Worm (Caenorhabditis elegans) whole organism, L2 larva: ENCODE data around the gene R03H10.4.

Experiments
- C34F6.9 ChIP-seq: fragments of 150-350 bp; optimal IDR thresholded peaks from 2 replicates; lab custom pipeline; 2014; ENCODE audit warnings: missing biosample characterization, missing genetic modification characterization
- blmp-1 ChIP-seq: sonication (generic microtip); optimal IDR thresholded peaks from 2 replicates; lab custom pipeline; 2017; ENCODE audit warnings: missing genetic modification characterization, mild to moderate bottlenecking, missing compliant biosample characterization, antibody characterized with exemption, moderate library complexity; ENCODE audit not compliant: insufficient read depth
- ceh-16 ChIP-seq: fragments of 150-350 bp; optimal IDR thresholded peaks from 2 replicates; lab custom pipeline; 2014; ENCODE audit warnings: missing biosample characterization, missing genetic modification characterization
- lin-13 ChIP-seq: fragments of 150-350 bp; optimal IDR thresholded peaks from 2 replicates; lab custom pipeline; 2014; ENCODE audit warnings: missing biosample characterization, missing genetic modification reagents, missing genetic modification characterization
- nhr-10 ChIP-seq: sonication (generic microtip); optimal IDR thresholded peaks from 2 replicates; lab custom pipeline; 2017; ENCODE audit warnings: missing biosample characterization, missing genetic modification characterization
- nhr-237 ChIP-seq: fragments of 150-350 bp; optimal IDR thresholded peaks from 2 replicates; lab custom pipeline; 2014; ENCODE audit warnings: missing biosample characterization, missing genetic modification characterization
- nhr-6 ChIP-seq: fragments of 150-350 bp; optimal IDR thresholded peaks from 2 replicates; lab custom pipeline; 2014; ENCODE audit warnings: missing biosample characterization, missing genetic modification characterization
- sem-4 ChIP-seq: fragments of 150-350 bp; optimal IDR thresholded peaks from 2 replicates; lab custom pipeline; 2014; ENCODE audit warnings: missing biosample characterization, missing genetic modification reagents, missing genetic modification characterization
- sma-9 ChIP-seq, 2 experiments: fragments of 150-350 bp in 1 of 2; sonication (generic microtip) in 1 of 2; optimal IDR thresholded peaks; 2 replicates each; lab custom pipeline; 2014 to 2016; ENCODE audit warnings: missing genetic modification characterization in 2 of 2, mild to moderate bottlenecking in 1 of 2, missing biosample characterization in 1 of 2, missing compliant biosample characterization in 1 of 2, missing genetic modification reagents in 1 of 2, moderate library complexity in 1 of 2
- snpc-4 ChIP-seq: fragments of 150-350 bp; optimal IDR thresholded peaks from 2 replicates; lab custom pipeline; 2014; ENCODE audit warnings: missing biosample characterization, missing genetic modification characterization
- ztf-1 ChIP-seq: fragments of 200-800 bp; sonication (Bioruptor generic); conservative IDR thresholded peaks from 2 replicates; pipeline ENCODE4 v1.3.6; 2022; ENCODE audit warnings: missing genetic modification characterization, missing compliant biosample characterization

R03H10.4 gene

DNA sequence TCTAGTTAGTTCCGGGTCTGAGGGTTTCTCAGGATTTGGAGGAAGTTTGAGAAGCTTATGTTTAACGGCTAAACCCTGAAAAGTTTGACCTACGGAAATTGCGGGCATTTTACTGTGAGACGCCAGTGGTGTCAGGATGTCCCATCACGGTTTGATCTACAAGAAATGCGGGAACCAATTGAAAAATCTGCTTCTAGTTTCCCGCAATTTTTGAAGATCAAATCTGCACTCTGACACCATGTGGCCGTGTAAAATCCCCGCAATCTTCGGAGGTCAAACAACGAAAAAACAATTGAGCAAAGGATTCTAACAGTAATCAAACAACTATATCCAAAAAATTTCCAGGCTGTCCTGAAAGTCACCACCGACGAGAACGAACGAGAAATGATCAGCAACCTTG lies 45.4 kb downstream of the R03H10.4 start:
- TF ChIP-seq sem-4 (tag; lab: Kevin White, UChicago) = no peak
- TF ChIP-seq C34F6.9 (tag; lab: Kevin White, UChicago) = no peak
- TF ChIP-seq snpc-4 = no peak
- no peak for TF ChIP-seq nhr-10 (tag; lab: Kevin White, UChicago)
- TF ChIP-seq sma-9 (GFP tag; optimal IDR thresholded peaks at IDR 0.05; lab: Kevin White, UChicago) = no peak
- no peak for TF ChIP-seq sma-9 (tag; optimal IDR thresholded peaks at IDR 0.05; lab: Kevin White, UChicago)
- TF ChIP-seq lin-13 (GFP tag; lab: Kevin White, UChicago) = no peak
- TF ChIP-seq nhr-237 (tag; lab: Kevin White, UChicago) = no peak
- no peak for TF ChIP-seq nhr-6 (tag; lab: Kevin White, UChicago)
- TF ChIP-seq blmp-1 (tag; lab: Kevin White, UChicago) = no peak

DNA sequence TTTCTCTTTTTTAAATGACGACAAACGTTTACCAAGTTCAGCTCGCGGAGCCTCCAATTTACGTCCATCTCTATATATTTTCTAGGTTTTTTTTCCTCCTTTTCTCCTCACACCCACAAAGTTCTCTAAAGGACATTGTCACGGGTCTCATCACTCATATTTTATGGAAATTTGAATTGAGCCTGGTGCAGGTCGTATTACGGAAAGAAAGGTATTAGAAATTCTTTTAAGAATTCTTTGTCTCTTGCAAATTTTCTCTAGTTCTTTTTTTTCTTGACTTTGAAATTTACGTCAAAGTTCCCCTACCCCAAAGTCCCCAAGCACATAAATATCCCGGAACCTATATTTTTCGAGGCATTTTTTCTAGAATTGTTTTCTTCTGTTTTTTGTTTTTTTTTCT lies 49.8 kb downstream of the R03H10.4 start:
- no peak for TF ChIP-seq lin-13 (GFP tag; lab: Kevin White, UChicago)
- no peak for TF ChIP-seq ztf-1 (GFP tag; lab: Robert Waterston, UW)
- TF ChIP-seq ceh-16 (tag; lab: Kevin White, UChicago) = no peak
- no peak for TF ChIP-seq snpc-4
- TF ChIP-seq nhr-237 (tag; lab: Kevin White, UChicago) = no peak
- TF ChIP-seq, all 48 proteins: peak for 0
